Worm (Caenorhabditis elegans): ENCODE data around the gene F53B7.4.

F53B7.4 gene

ce11 chrV:10970070-10970469, 32.3 kb downstream of the F53B7.4 start, which contains the start of gene F17C11.22:
Gene F17C11.22, minus strand, starts transcription at chrV:10970170.
- no peak for TF ChIP-seq efl-1 (optimal IDR thresholded peaks at IDR 0.05)
- peak in 1 of 2 experiments; percentile 58 for TF ChIP-seq efl-1 (GFP tag; optimal IDR thresholded peaks at IDR 0.05 in 1 of 2)
- no peak for TF ChIP-seq irx-1 (tag; optimal IDR thresholded peaks at IDR 0.05)
- no peak for TF ChIP-seq rnt-1 (tag; optimal IDR thresholded peaks at IDR 0.05)

ce11 chrV:10967594-10968273, 34.6 kb downstream of the F53B7.4 start:
- TF ChIP-seq C16A3.4 (tag; optimal IDR thresholded peaks at IDR 0.05) (no peak), Y116A8C.19 (tag; optimal IDR thresholded peaks at IDR 0.05; ENCODE audit: borderline replicate concordance) (no peak), mep-1 (tag; optimal IDR thresholded peaks at IDR 0.05) (no peak), C34B4.2 (tag; optimal IDR thresholded peaks at IDR 0.05) (no peak), nhr-85 (tag) (peak; percentile 4), unc-86 (tag; optimal IDR thresholded peaks at IDR 0.05) (no peak), nhr-76 (tag; optimal IDR thresholded peaks at IDR 0.05) (no peak), irx-1 (tag; optimal IDR thresholded peaks at IDR 0.05) (no peak), lsy-2 (tag; optimal IDR thresholded peaks at IDR 0.05) (peak in 1 of 2 experiments; percentile 27), nhr-71 (tag; optimal IDR thresholded peaks at IDR 0.05) (no peak), nhr-84 (tag; optimal IDR thresholded peaks at IDR 0.05) (no peak), C04F5.9 (tag; optimal IDR thresholded peaks at IDR 0.05) (no peak), nhr-12 (tag; optimal IDR thresholded peaks at IDR 0.05) (no peak), lin-15B (tag; optimal IDR thresholded peaks at IDR 0.05) (no peak), lin-14 (GFP tag; optimal IDR thresholded peaks at IDR 0.05) (no peak), ceh-90 (tag; optimal IDR thresholded peaks at IDR 0.05) (no peak), elt-3 (tag; optimal IDR thresholded peaks at IDR 0.05) (no peak), F16B12.6 (tag; optimal IDR thresholded peaks at IDR 0.05) (no peak), sox-4 (tag; optimal IDR thresholded peaks at IDR 0.05) (no peak), grh-1 (GFP tag; IDR thresholded peaks at IDR 0.05) (no peak), snu-23 (GFP tag; optimal IDR thresholded peaks at IDR 0.05) (no peak), nhr-77 (tag; optimal IDR thresholded peaks at IDR 0.05) (no peak), elt-2 (tag; optimal IDR thresholded peaks at IDR 0.05) (no peak), xbp-1 (tag; optimal IDR thresholded peaks at IDR 0.05) (no peak), efl-1 (optimal IDR thresholded peaks at IDR 0.05) (no peak), efl-1 (GFP tag; optimal IDR thresholded peaks at IDR 0.05 in 1 of 2) (peak in 1 of 2 experiments; percentile 24), mef-2 (tag; optimal IDR thresholded peaks at IDR 0.05) (no peak)

- TF ChIP-seq ceh-8 (GFP tag; optimal IDR thresholded peaks at IDR 0.05) (no peak), tbx-2 (tag; optimal IDR thresholded peaks at IDR 0.05) (no peak), dsc-1 (tag; optimal IDR thresholded peaks at IDR 0.05) (no peak), pag-3 (tag; optimal IDR thresholded peaks at IDR 0.05; ENCODE audit: borderline replicate concordance, insufficient read depth) (no peak), zag-1 (tag; optimal IDR thresholded peaks at IDR 0.05) (no peak), efl-1 (optimal IDR thresholded peaks at IDR 0.05) (no peak), efl-1 (GFP tag; optimal IDR thresholded peaks at IDR 0.05 in 1 of 2) (peak in 1 of 2 experiments; percentile 17), lin-35 (GFP tag; optimal IDR thresholded peaks at IDR 0.05) (no peak)
Observed at ce11 chrV:10966874-10967273, 35.5 kb downstream of the F53B7.4 start.

ce11 chrV:10965501-10965900, 36.8 kb downstream of the F53B7.4 start, which contains the start of the genes ctf-4 and eef-1G:
Gene ctf-4, minus strand, starts transcription at chrV:10965539.
Gene eef-1G, plus strand, starts transcription at chrV:10965719.
- TF ChIP-seq ama-1 (optimal IDR thresholded peaks at IDR 0.05) (peak; percentile 51), ztf-4 (tag; optimal IDR thresholded peaks at IDR 0.05) (peak; percentile 93), tlp-1 (tag; optimal IDR thresholded peaks at IDR 0.05) (no peak), ceh-8 (GFP tag; optimal IDR thresholded peaks at IDR 0.05) (peak; percentile 72), ets-5 (GFP tag; IDR thresholded peaks at IDR 0.05) (no peak), hlh-4 (tag; optimal IDR thresholded peaks at IDR 0.05) (no peak), C04F5.9 (tag; optimal IDR thresholded peaks at IDR 0.05) (peak; percentile 53), C16A3.4 (tag; optimal IDR thresholded peaks at IDR 0.05) (peak; percentile 98), nhr-47 (tag; optimal IDR thresholded peaks at IDR 0.05) (peak; percentile 96), isw-1 (GFP tag; IDR thresholded peaks at IDR 0.05) (peak; percentile 94), zag-1 (tag; optimal IDR thresholded peaks at IDR 0.05) (peak; percentile 46), sptf-1 (tag; optimal IDR thresholded peaks at IDR 0.05) (no peak), egl-13 (tag; optimal IDR thresholded peaks at IDR 0.05) (peak; percentile 95), vab-15 (tag; optimal IDR thresholded peaks at IDR 0.05) (peak; percentile 74), elt-2 (tag; optimal IDR thresholded peaks at IDR 0.05) (peak; percentile 92), mab-9 (GFP tag; IDR thresholded peaks at IDR 0.05) (peak; percentile 86), ceh-63 (GFP tag; optimal IDR thresholded peaks at IDR 0.05) (no peak), nhr-28 (tag; optimal IDR thresholded peaks at IDR 0.05) (no peak), mef-2 (tag; optimal IDR thresholded peaks at IDR 0.05) (peak; percentile 48), lin-14 (GFP tag; optimal IDR thresholded peaks at IDR 0.05) (peak; percentile 99), unc-98 (GFP tag; IDR thresholded peaks at IDR 0.05) (peak; percentile 72), tbx-2 (tag; optimal IDR thresholded peaks at IDR 0.05) (peak; percentile 97), rnt-1 (tag; optimal IDR thresholded peaks at IDR 0.05) (peak; percentile 96)

All from whole organism, L1 larva.